Worm (Caenorhabditis elegans): ENCODE results near the gene fli-1.

- TF ChIP-seq hmg-20 (GFP tag; IDR thresholded peaks at IDR 0.05) (no peak), B0035.1 (tag; optimal IDR thresholded peaks at IDR 0.05) (no peak), hlh-12 (tag; optimal IDR thresholded peaks at IDR 0.05) (no peak), somi-1 (GFP tag; optimal IDR thresholded peaks at IDR 0.05) (no peak), mes-4 (tag; optimal IDR thresholded peaks at IDR 0.05) (no peak)
Measured at ce11 chrIII:8646021-8646420, 37.5 kb downstream of the fli-1 start.

Data from whole organism, young adult.